Worm (Caenorhabditis elegans) whole organism, L4 larva: ENCODE results near the gene T27A8.7.

Source experiments
- jun-1 ChIP-seq: fragments of 150-350 bp; optimal IDR thresholded peaks from 2 replicates; lab custom pipeline; 2014; ENCODE audit warnings: missing biosample characterization, missing genetic modification reagents, missing genetic modification characterization
- lir-3 ChIP-seq: sonication (generic microtip); optimal IDR thresholded peaks from 2 replicates; lab custom pipeline; 2016; ENCODE audit warnings: mild to moderate bottlenecking, missing genetic modification characterization, missing compliant biosample characterization
- lsy-2 ChIP-seq, 2 experiments: fragments of 150-350 bp in 1 of 2; sonication (generic microtip) in 1 of 2; optimal IDR thresholded peaks; 2 replicates each; lab custom pipeline; 2014 to 2017; ENCODE audit warnings: missing biosample characterization in 2 of 2, missing genetic modification characterization in 2 of 2
- nhr-25 ChIP-seq: sonication (generic microtip); optimal IDR thresholded peaks from 2 replicates; lab custom pipeline; 2017; ENCODE audit warnings: missing genetic modification characterization, mild to moderate bottlenecking, missing compliant biosample characterization, antibody characterized with exemption, moderate library complexity, borderline replicate concordance; ENCODE audit not compliant: insufficient read depth
- nhr-28 ChIP-seq: fragments of 150-350 bp; optimal IDR thresholded peaks from 2 replicates; lab custom pipeline; 2014; ENCODE audit warnings: missing biosample characterization, missing genetic modification characterization
- nhr-48 ChIP-seq: sonication (generic microtip); optimal IDR thresholded peaks from 2 replicates; lab custom pipeline; 2016; ENCODE audit warnings: mild to moderate bottlenecking, missing genetic modification characterization, missing compliant biosample characterization
- snpc-4 ChIP-seq: fragments of 150-350 bp; optimal IDR thresholded peaks from 2 replicates; lab custom pipeline; 2014; ENCODE audit warnings: missing biosample characterization, missing genetic modification characterization

DNA sequence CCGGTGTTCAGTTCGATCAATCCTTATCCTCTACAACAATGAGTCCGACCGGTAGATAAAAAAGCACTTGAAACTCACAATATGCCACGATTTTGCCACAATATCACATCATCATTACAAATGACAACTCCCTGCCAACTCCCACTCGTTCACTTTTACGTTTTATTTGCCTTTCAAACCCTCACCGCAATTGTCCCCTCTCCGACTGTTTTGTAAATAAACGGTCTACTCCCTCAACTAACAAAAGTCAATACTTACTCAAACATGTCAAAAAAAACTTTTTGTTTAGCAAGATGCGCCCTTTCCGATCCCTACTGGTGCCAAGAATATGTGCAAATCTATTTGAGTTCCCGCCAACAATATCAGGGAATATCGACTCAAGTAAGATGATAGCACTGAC is 29.7 kb downstream of the T27A8.7 start, which contains the start of gene C30F2.2:
- TF ChIP-seq nhr-48 (tag; lab: Kevin White, UChicago) (no peak), nhr-28 (no peak), lir-3 (tag; lab: Kevin White, UChicago) (no peak), nhr-25 (tag; lab: Kevin White, UChicago) (no peak), snpc-4 (no peak), jun-1 (tag; lab: Kevin White, UChicago) (no peak), lsy-2 (tag; optimal IDR thresholded peaks at IDR 0.05; lab: Kevin White, UChicago) (no peak)
